Fruit fly (Drosophila melanogaster): ENCODE measurements around the gene puf.

DNA sequence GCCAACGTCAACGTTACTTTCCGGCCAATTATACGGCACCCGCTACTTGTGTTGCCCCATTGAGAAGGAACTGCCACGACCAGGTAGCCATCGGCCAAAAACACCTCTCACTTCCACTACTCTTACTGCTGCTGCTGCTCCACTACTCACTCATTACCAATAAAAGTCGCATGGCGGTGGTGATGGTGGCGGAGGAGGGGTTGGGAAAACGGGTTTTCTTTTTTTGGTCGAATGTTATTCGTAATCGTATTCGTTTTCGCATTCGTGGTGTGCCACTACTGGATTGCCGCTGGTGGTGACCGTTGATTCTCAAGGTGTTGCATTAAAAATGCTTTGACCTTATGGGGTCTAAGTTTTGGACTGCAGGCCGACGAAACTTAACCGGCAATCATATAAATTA lies 56.1 kb downstream of the puf start:
- no peak for TF ChIP-seq sv (GFP tag; optimal IDR thresholded peaks at IDR 0.05)
- no peak for TF ChIP-seq Myc (optimal IDR thresholded peaks at IDR 0.05)

All from whole organism, wandering third instar larva.